Worm (Caenorhabditis elegans) whole organism, young adult: ENCODE data around the gene R151.8.

Source experiments
- B0035.1 ChIP-seq: sonication (generic microtip); optimal IDR thresholded peaks from 2 replicates; lab custom pipeline; 2016; ENCODE audit warnings: missing genetic modification characterization, mild to moderate bottlenecking, missing compliant biosample characterization, missing genotype, missing genetic modification reagents
- C06A6.2 ChIP-seq: fragments of 200-800 bp; sonication (Bioruptor generic); conservative IDR thresholded peaks from 2 replicates; pipeline ENCODE4 v1.3.6; 2022; ENCODE audit warnings: missing genetic modification characterization, missing compliant biosample characterization
- C17E4.6 ChIP-seq: fragments of 200-800 bp; sonication (Bioruptor generic); IDR thresholded peaks from 2 replicates; pipeline ENCODE4 v1.3.6; 2022; ENCODE audit warnings: missing genetic modification reagents, missing genetic modification characterization, missing compliant biosample characterization
- F22D6.2 ChIP-seq: sonication (generic microtip); optimal IDR thresholded peaks from 2 replicates; lab custom pipeline; 2016; ENCODE audit warnings: mild to moderate bottlenecking, missing genetic modification characterization, missing compliant biosample characterization
- F23B12.7 ChIP-seq: sonication (generic microtip); optimal IDR thresholded peaks from 2 replicates; lab custom pipeline; 2017; ENCODE audit warnings: missing genetic modification characterization, mild to moderate bottlenecking, missing compliant biosample characterization, antibody characterized with exemption, moderate library complexity; ENCODE audit not compliant: insufficient read depth
- F33H1.4 ChIP-seq: fragments of 200-800 bp; sonication (Bioruptor generic); IDR thresholded peaks from 2 replicates; pipeline ENCODE4 v1.3.6; 2022; ENCODE audit warnings: missing genetic modification reagents, missing genetic modification characterization, missing compliant biosample characterization
- F49E8.2 ChIP-seq: sonication (generic microtip); optimal IDR thresholded peaks from 3 replicates; lab custom pipeline; 2017; ENCODE audit warnings: missing genetic modification characterization, mild to moderate bottlenecking, missing compliant biosample characterization, antibody characterized with exemption, moderate library complexity; ENCODE audit not compliant: insufficient read depth
- F52B5.7 ChIP-seq: sonication (generic microtip); optimal IDR thresholded peaks from 2 replicates; lab custom pipeline; 2016; ENCODE audit warnings: mild to moderate bottlenecking, missing genetic modification characterization, missing compliant biosample characterization
- F57A8.1 ChIP-seq: fragments of 200-800 bp; sonication (Bioruptor generic); optimal IDR thresholded peaks from 2 replicates; lab custom pipeline; 2018; ENCODE audit warnings: mild to moderate bottlenecking, missing genetic modification characterization, moderate library complexity, missing compliant biosample characterization
- K11D2.4 ChIP-seq: fragments of 200-800 bp; sonication (Bioruptor generic); IDR thresholded peaks from 2 replicates; pipeline ENCODE4 v1.3.6; 2022; ENCODE audit warnings: missing genetic modification reagents, missing genetic modification characterization, missing compliant biosample characterization
- K12H6.12 ChIP-seq: fragments of 200-800 bp; sonication (Bioruptor generic); optimal IDR thresholded peaks from 2 replicates; lab custom pipeline; 2018; ENCODE audit warnings: mild to moderate bottlenecking, missing genetic modification characterization, missing compliant biosample characterization
- T07F8.4 ChIP-seq: sonication (generic microtip); optimal IDR thresholded peaks from 2 replicates; lab custom pipeline; 2016; ENCODE audit warnings: mild to moderate bottlenecking, missing genetic modification characterization, moderate library complexity, missing compliant biosample characterization
- T26A5.8 ChIP-seq: sonication (generic microtip); optimal IDR thresholded peaks from 2 replicates; lab custom pipeline; 2016; ENCODE audit warnings: missing genetic modification characterization, missing compliant biosample characterization
- Y53G8AR.9 ChIP-seq: fragments of 200-800 bp; sonication (Bioruptor generic); conservative IDR thresholded peaks from 2 replicates; pipeline ENCODE4 v1.3.6; 2022; ENCODE audit warnings: missing genetic modification reagents, missing genetic modification characterization, missing compliant biosample characterization
- ZK185.1 ChIP-seq: sonication (generic microtip); optimal IDR thresholded peaks from 2 replicates; lab custom pipeline; 2016; ENCODE audit warnings: mild to moderate bottlenecking, missing genetic modification characterization, missing compliant biosample characterization; ENCODE audit not compliant: poor library complexity, severe bottlenecking
- ama-1 ChIP-seq, 3 experiments: fragments of 150-350 bp in 1 of 3; sonication (generic microtip) in 2 of 3; optimal IDR thresholded peaks; 2 replicates each; lab custom pipeline; 2014 to 2018; ENCODE audit warnings: missing biosample characterization in 2 of 3, missing genetic modification characterization in 2 of 3, missing genetic modification reagents in 2 of 3
- aptf-2 ChIP-seq: fragments of 200-800 bp; sonication (Bioruptor generic); conservative IDR thresholded peaks from 2 replicates; pipeline ENCODE4 v1.3.6; 2022; ENCODE audit warnings: missing genetic modification reagents, missing genetic modification characterization, missing compliant biosample characterization
- athp-1 ChIP-seq: sonication (generic microtip); optimal IDR thresholded peaks from 2 replicates; lab custom pipeline; 2017; ENCODE audit warnings: mild to moderate bottlenecking, missing genetic modification characterization, missing compliant biosample characterization
- attf-6 ChIP-seq: fragments of 200-800 bp; sonication (Bioruptor generic); IDR thresholded peaks from 2 replicates; pipeline ENCODE4 v1.3.6; 2022; ENCODE audit warnings: missing genetic modification reagents, missing genetic modification characterization, missing compliant biosample characterization
- bed-2 ChIP-seq: fragments of 200-800 bp; sonication (Bioruptor generic); IDR thresholded peaks from 2 replicates; pipeline ENCODE4 v1.3.6; 2022; ENCODE audit warnings: missing genetic modification reagents, missing genetic modification characterization, missing compliant biosample characterization
- cebp-2 ChIP-seq: fragments of 200-800 bp; sonication (Bioruptor generic); IDR thresholded peaks from 2 replicates; pipeline ENCODE4 v1.3.6; 2022; ENCODE audit warnings: missing genetic modification characterization, missing compliant biosample characterization
- ceh-100 ChIP-seq: fragments of 200-800 bp; sonication (Bioruptor generic); IDR thresholded peaks from 2 replicates; pipeline ENCODE4 v1.3.6; 2022; ENCODE audit warnings: missing genetic modification reagents, missing genetic modification characterization, missing compliant biosample characterization
- ceh-40 ChIP-seq: fragments of 200-800 bp; sonication (Bioruptor generic); IDR thresholded peaks from 2 replicates; pipeline ENCODE4 v1.3.6; 2022; ENCODE audit warnings: missing genetic modification characterization, missing compliant biosample characterization
- ceh-58 ChIP-seq: fragments of 200-800 bp; sonication (Bioruptor generic); IDR thresholded peaks from 2 replicates; pipeline ENCODE4 v1.3.6; 2022; ENCODE audit warnings: missing genetic modification characterization, missing compliant biosample characterization
- ceh-79 ChIP-seq: sonication (generic microtip); optimal IDR thresholded peaks from 2 replicates; lab custom pipeline; 2017; ENCODE audit warnings: mild to moderate bottlenecking, missing genetic modification characterization, missing compliant biosample characterization
- dpff-1 ChIP-seq: sonication (generic microtip); optimal IDR thresholded peaks from 2 replicates; lab custom pipeline; 2017; ENCODE audit warnings: mild to moderate bottlenecking, missing genetic modification characterization, missing compliant biosample characterization
- dpl-1 ChIP-seq: fragments of 150-350 bp; optimal IDR thresholded peaks from 2 replicates; lab custom pipeline; 2014; ENCODE audit warnings: missing biosample characterization, missing genetic modification reagents, missing genetic modification characterization
- ets-4 ChIP-seq: fragments of 200-800 bp; sonication (Bioruptor generic); optimal IDR thresholded peaks from 2 replicates; lab custom pipeline; 2018; ENCODE audit warnings: mild to moderate bottlenecking, missing genetic modification characterization, missing compliant biosample characterization
- gei-17 ChIP-seq: fragments of 200-800 bp; sonication (Bioruptor generic); optimal IDR thresholded peaks from 2 replicates; lab custom pipeline; 2018; ENCODE audit warnings: mild to moderate bottlenecking, missing genetic modification characterization, missing compliant biosample characterization
- him-1 ChIP-seq: sonication (generic microtip); optimal IDR thresholded peaks from 2 replicates; lab custom pipeline; 2016; ENCODE audit warnings: missing genotype, missing genetic modification reagents, missing genetic modification characterization, missing compliant biosample characterization
- hlh-12 ChIP-seq: sonication (generic microtip); optimal IDR thresholded peaks from 2 replicates; lab custom pipeline; 2016; ENCODE audit warnings: missing genetic modification characterization, missing compliant biosample characterization
- lag-1 ChIP-seq: fragments of 200-800 bp; sonication (Bioruptor generic); IDR thresholded peaks from 2 replicates; pipeline ENCODE4 v1.3.6; 2022; ENCODE audit warnings: missing genetic modification reagents, missing genetic modification characterization, missing compliant biosample characterization
- let-526 ChIP-seq: fragments of 200-800 bp; sonication (Bioruptor generic); IDR thresholded peaks from 2 replicates; pipeline ENCODE4 v1.3.6; 2022; ENCODE audit warnings: missing genetic modification reagents, missing genetic modification characterization, missing compliant biosample characterization
- let-607 ChIP-seq, 2 experiments: fragments of 200-800 bp in 1 of 2; sonication (Bioruptor generic) in 1 of 2; sonication (generic microtip) in 1 of 2; optimal IDR thresholded peaks; 2 replicates each; lab custom pipeline; 2016 to 2018; ENCODE audit warnings: mild to moderate bottlenecking in 2 of 2, missing compliant biosample characterization in 2 of 2, missing genetic modification characterization in 2 of 2, moderate library complexity in 2 of 2, missing genotype in 1 of 2
- lin-35 ChIP-seq, 3 experiments: fragments of 150-350 bp in 2 of 3; sonication (generic microtip) in 1 of 3; optimal IDR thresholded peaks; 2 replicates each; lab custom pipeline; 2014 to 2018; ENCODE audit warnings: missing biosample characterization in 3 of 3, missing genetic modification characterization in 3 of 3, missing genetic modification reagents in 3 of 3
- lin-40 ChIP-seq: sonication (generic microtip); optimal IDR thresholded peaks from 2 replicates; lab custom pipeline; 2016; ENCODE audit warnings: missing genetic modification characterization, mild to moderate bottlenecking, missing compliant biosample characterization, missing genotype, missing genetic modification reagents
- lsl-1 ChIP-seq: fragments of 200-800 bp; sonication (Bioruptor generic); optimal IDR thresholded peaks from 2 replicates; lab custom pipeline; 2018; ENCODE audit warnings: mild to moderate bottlenecking, missing genetic modification characterization, moderate library complexity, missing compliant biosample characterization
- mel-28 ChIP-seq: sonication (generic microtip); optimal IDR thresholded peaks from 2 replicates; lab custom pipeline; 2016; ENCODE audit warnings: borderline replicate concordance, mild to moderate bottlenecking, missing genetic modification characterization, missing compliant biosample characterization
- nfya-1 ChIP-seq: sonication (generic microtip); optimal IDR thresholded peaks from 2 replicates; lab custom pipeline; 2017; ENCODE audit warnings: antibody characterized with exemption, missing compliant biosample characterization, missing genetic modification characterization, borderline replicate concordance; ENCODE audit not compliant: insufficient read depth
- nfyb-1 ChIP-seq: fragments of 200-800 bp; sonication (Bioruptor generic); IDR thresholded peaks from 2 replicates; pipeline ENCODE4 v1.3.6; 2022; ENCODE audit warnings: missing genetic modification reagents, missing genetic modification characterization, missing compliant biosample characterization
- nhr-120 ChIP-seq: fragments of 200-800 bp; sonication (Bioruptor generic); IDR thresholded peaks from 2 replicates; pipeline ENCODE4 v1.3.6; 2022; ENCODE audit warnings: missing genetic modification characterization, missing compliant biosample characterization
- nhr-80 ChIP-seq: sonication (generic microtip); optimal IDR thresholded peaks from 2 replicates; lab custom pipeline; 2016; ENCODE audit warnings: missing genetic modification characterization, missing compliant biosample characterization
- rcor-1 ChIP-seq: fragments of 200-800 bp; sonication (Bioruptor generic); IDR thresholded peaks from 2 replicates; pipeline ENCODE4 v1.3.6; 2022; ENCODE audit warnings: missing genetic modification reagents, missing genetic modification characterization, missing compliant biosample characterization
- rpc-1 ChIP-seq, 2 experiments: fragments of 150-350 bp in 1 of 2; sonication (generic microtip) in 1 of 2; optimal IDR thresholded peaks; 2 replicates each; lab custom pipeline; 2014 to 2018; ENCODE audit warnings: missing biosample characterization in 1 of 2, missing genetic modification characterization in 1 of 2, missing genetic modification reagents in 1 of 2, missing genotype in 1 of 2
- snpc-1.3 ChIP-seq: sonication (generic microtip); optimal IDR thresholded peaks from 2 replicates; lab custom pipeline; 2017; ENCODE audit warnings: missing genetic modification characterization, mild to moderate bottlenecking, missing compliant biosample characterization, antibody characterized with exemption, moderate library complexity, missing genotype, missing genetic modification reagents; ENCODE audit not compliant: insufficient read depth
- unc-130 ChIP-seq: sonication (generic microtip); optimal IDR thresholded peaks from 2 replicates; lab custom pipeline; 2016; ENCODE audit warnings: missing genetic modification reagents, missing genetic modification characterization, missing compliant biosample characterization
- ztf-26 ChIP-seq: sonication (generic microtip); optimal IDR thresholded peaks from 2 replicates; lab custom pipeline; 2017; ENCODE audit warnings: missing genetic modification characterization, missing compliant biosample characterization
- ztf-28 ChIP-seq: fragments of 200-800 bp; sonication (Bioruptor generic); IDR thresholded peaks from 2 replicates; pipeline ENCODE4 v1.3.6; 2022; ENCODE audit warnings: missing genetic modification reagents, missing genetic modification characterization, missing compliant biosample characterization

Gene R151.8

DNA sequence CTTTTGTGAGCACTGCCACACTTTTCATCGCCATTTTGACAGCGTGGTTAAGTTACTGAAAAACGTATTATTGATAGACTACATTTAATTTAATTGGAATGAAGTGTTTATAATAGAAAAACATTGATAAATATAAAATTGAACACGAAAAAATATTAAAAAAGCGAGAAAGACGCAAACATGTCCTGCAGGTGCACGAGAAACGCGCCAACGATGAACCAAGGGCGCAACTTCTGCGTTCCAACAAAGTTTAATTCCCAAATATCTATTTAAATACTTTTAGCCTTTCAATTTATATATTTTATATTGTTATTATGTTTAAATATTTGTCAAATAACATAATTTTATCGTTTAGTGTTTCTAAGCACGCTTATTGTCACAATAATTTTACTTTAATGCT is 4.6 kb upstream of the R151.8 start, which contains the start of gene ndus-8 (continued):
- TF ChIP-seq F23B12.7 (tag; lab: Kevin White, UChicago) (peak; percentile 12), athp-1 (tag; lab: Kevin White, UChicago) (no peak), attf-6 (GFP tag; lab: Robert Waterston, UW) (no peak), nhr-120 (GFP tag; lab: Robert Waterston, UW) (no peak), bed-2 (GFP tag; lab: Robert Waterston, UW) (no peak), K11D2.4 (GFP tag; lab: Robert Waterston, UW) (no peak), C17E4.6 (GFP tag; lab: Robert Waterston, UW) (no peak), nfya-1 (tag; lab: Kevin White, UChicago) (no peak), cebp-2 (GFP tag; lab: Robert Waterston, UW) (no peak), ceh-58 (GFP tag; lab: Robert Waterston, UW) (no peak), C06A6.2 (GFP tag; lab: Robert Waterston, UW) (no peak), him-1 (tag; lab: Kevin White, UChicago) (no peak), F49E8.2 (no peak), rpc-1 (optimal IDR thresholded peaks at IDR 0.05; lab: Kevin White, UChicago) (no peak), rpc-1 (tag; optimal IDR thresholded peaks at IDR 0.05; lab: Kevin White, UChicago) (no peak), lag-1 (GFP tag; lab: Robert Waterston, UW) (no peak), ceh-79 (tag; lab: Kevin White, UChicago) (no peak), ZK185.1 (peak; percentile 5), B0035.1 (tag; lab: Kevin White, UChicago) (no peak), K12H6.12 (no peak), hlh-12 (tag; lab: Kevin White, UChicago) (no peak), lsl-1 (GFP tag; lab: Kevin White, UChicago) (peak; percentile 20), nhr-80 (tag; lab: Kevin White, UChicago) (no peak), aptf-2 (GFP tag; lab: Robert Waterston, UW) (no peak), gei-17 (GFP tag; lab: Kevin White, UChicago) (no peak), lin-35 (GFP tag; optimal IDR thresholded peaks at IDR 0.05; lab: Kevin White, UChicago) (peak in 1 of 3 experiments; percentile 66), ets-4 (GFP tag; lab: Kevin White, UChicago) (no peak), let-607 (tag; optimal IDR thresholded peaks at IDR 0.05; lab: Kevin White, UChicago) (no peak), ceh-100 (GFP tag; lab: Robert Waterston, UW) (no peak), lin-40 (tag; lab: Kevin White, UChicago) (peak; percentile 27), mel-28 (tag; lab: Kevin White, UChicago) (no peak), F33H1.4 (peak; percentile 52), T07F8.4 (tag; lab: Kevin White, UChicago) (no peak), rcor-1 (0 out of 2 replicates have a peak, but pooled peaks have one; percentile 9), ztf-28 (GFP tag; lab: Robert Waterston, UW) (no peak), F57A8.1 (GFP tag; lab: Kevin White, UChicago) (no peak), let-526 (no peak), F22D6.2 (no peak), Y53G8AR.9 (GFP tag; lab: Robert Waterston, UW) (no peak; the same call in 1 of the 2 replicates), snpc-1.3 (tag; lab: Kevin White, UChicago) (no peak), dpl-1 (no peak), ztf-26 (tag; lab: Kevin White, UChicago) (no peak), ceh-40 (no peak), ama-1 (optimal IDR thresholded peaks at IDR 0.05; lab: Kevin White, UChicago) (no peak), ama-1 (GFP tag; optimal IDR thresholded peaks at IDR 0.05; lab: Kevin White, UChicago) (no peak), nfyb-1 (GFP tag; lab: Robert Waterston, UW) (no peak), T26A5.8 (tag; lab: Kevin White, UChicago) (no peak), F52B5.7 (tag; lab: Kevin White, UChicago) (no peak), unc-130 (GFP tag; lab: Kevin White, UChicago) (no peak), dpff-1 (tag; lab: Kevin White, UChicago) (no peak)
